Fruit fly (Drosophila melanogaster) whole organism, wandering third instar larva: ENCODE data around the gene Rpn11.

Experiments used
- Abd-B ChIP-seq: fragments of >200 bp; optimal IDR thresholded peaks from 2 replicates; lab custom pipeline; 2017; ENCODE audit warnings: missing biosample characterization, missing genetic modification characterization
- CG32264 ChIP-seq: fragments of 200-800 bp; sonication (Bioruptor generic); optimal IDR thresholded peaks from 2 replicates; lab custom pipeline; 2016; ENCODE audit warnings: missing biosample characterization, missing genetic modification characterization
- CrebA ChIP-seq: fragments of 200-800 bp; sonication (Bioruptor generic); optimal IDR thresholded peaks from 2 replicates; lab custom pipeline; 2016; ENCODE audit warnings: missing biosample characterization, mild to moderate bottlenecking, missing genetic modification characterization, borderline replicate concordance
- Dfd ChIP-seq: fragments of >200 bp; optimal IDR thresholded peaks from 2 replicates; lab custom pipeline; 2017; ENCODE audit warnings: missing biosample characterization, missing genetic modification characterization
- HLH106 ChIP-seq: fragments of 200-800 bp; optimal IDR thresholded peaks from 3 replicates; lab custom pipeline; 2019; ENCODE audit warnings: missing biosample characterization, mild to moderate bottlenecking, missing genetic modification characterization, moderate library complexity
- Hnf4 ChIP-seq: fragments of 200-800 bp; sonication (Bioruptor generic); optimal IDR thresholded peaks from 2 replicates; lab custom pipeline; 2016; ENCODE audit warnings: missing biosample characterization, mild to moderate bottlenecking, missing genetic modification characterization
- Hr78 ChIP-seq: fragments of >200 bp; optimal IDR thresholded peaks from 2 replicates; lab custom pipeline; 2017; ENCODE audit warnings: missing biosample characterization, missing genetic modification characterization
- Hr83 ChIP-seq: fragments of 200-300 bp; sonication (Bioruptor generic); optimal IDR thresholded peaks from 2 replicates; lab custom pipeline; 2016; ENCODE audit warnings: missing biosample characterization, mild to moderate bottlenecking, missing genetic modification characterization, moderate library complexity; ENCODE audit not compliant: poor library complexity, severe bottlenecking
- Mio ChIP-seq: sonication (Bioruptor generic); optimal IDR thresholded peaks from 2 replicates; lab custom pipeline; 2016; ENCODE audit warnings: missing biosample characterization, missing genetic modification characterization
- Myc ChIP-seq: fragments of >200 bp; optimal IDR thresholded peaks from 2 replicates; lab custom pipeline; 2017
- N ChIP-seq: fragments of >200 bp; optimal IDR thresholded peaks from 2 replicates; lab custom pipeline; 2018; ENCODE audit warnings: missing biosample characterization, missing external identifiers, missing genetic modification characterization
- OdsH ChIP-seq: fragments of 200-800 bp; sonication (Bioruptor generic); optimal IDR thresholded peaks from 2 replicates; lab custom pipeline; 2016; ENCODE audit warnings: missing biosample characterization, mild to moderate bottlenecking, missing genetic modification characterization
- Rel ChIP-seq, 2 experiments: fragments of 200-800 bp; sonication (Bioruptor generic) in 1 of 2; optimal IDR thresholded peaks; 2 replicates in 1 of 2; 3 replicates in 1 of 2; lab custom pipeline; 2016 to 2019; ENCODE audit warnings: mild to moderate bottlenecking in 2 of 2, missing biosample characterization in 2 of 2, missing genetic modification characterization in 2 of 2, moderate library complexity in 1 of 2
- br ChIP-seq: fragments of 200-800 bp; sonication (Bioruptor generic); optimal IDR thresholded peaks from 2 replicates; lab custom pipeline; 2016; ENCODE audit warnings: missing biosample characterization, missing genetic modification characterization
- brk ChIP-seq: fragments of 200-800 bp; sonication (Bioruptor generic); optimal IDR thresholded peaks from 2 replicates; lab custom pipeline; 2016; ENCODE audit warnings: missing biosample characterization, mild to moderate bottlenecking, missing genetic modification characterization
- dl ChIP-seq, 2 experiments: fragments of 175-275, 200-275 bp in 1 of 2; fragments of 200-275 bp in 1 of 2; sonication (Bioruptor generic); optimal IDR thresholded peaks; lab custom pipeline; 2018; ENCODE audit warnings: mild to moderate bottlenecking in 2 of 2, missing biosample characterization in 2 of 2, missing genetic modification characterization in 2 of 2, moderate library complexity in 2 of 2; ENCODE audit not compliant: partially characterized antibody in 2 of 2, insufficient read depth in 1 of 2
- dmrt93B ChIP-seq: fragments of 200-800 bp; sonication (Bioruptor generic); optimal IDR thresholded peaks from 2 replicates; lab custom pipeline; 2018; ENCODE audit warnings: missing biosample characterization, mild to moderate bottlenecking, missing genetic modification characterization
- dsf ChIP-seq: sonication (Bioruptor generic); optimal IDR thresholded peaks from 2 replicates; lab custom pipeline; 2016; ENCODE audit warnings: missing biosample characterization, missing genetic modification characterization, borderline replicate concordance
- ey ChIP-seq: fragments of 200-800 bp; sonication (Bioruptor generic); optimal IDR thresholded peaks from 2 replicates; lab custom pipeline; 2016; ENCODE audit warnings: missing biosample characterization, missing genetic modification characterization
- foxo ChIP-seq, 2 experiments: fragments of 200-800 bp; sonication (Bioruptor generic); optimal IDR thresholded peaks; 2 replicates in 1 of 2; 3 replicates in 1 of 2; lab custom pipeline; 2016 to 2017; ENCODE audit warnings: missing biosample characterization in 2 of 2, missing genetic modification characterization in 2 of 2
- fru ChIP-seq: fragments of 200-800 bp; sonication (Bioruptor generic); optimal IDR thresholded peaks from 3 replicates; lab custom pipeline; 2016; ENCODE audit warnings: missing biosample characterization, mild to moderate bottlenecking, missing genetic modification characterization
- h ChIP-seq: fragments of 200-800 bp; sonication (Bioruptor generic); optimal IDR thresholded peaks from 3 replicates; lab custom pipeline; 2016; ENCODE audit warnings: missing biosample characterization, mild to moderate bottlenecking, missing genetic modification characterization
- jim ChIP-seq: fragments of 175-275, 200-325 bp; sonication (Bioruptor generic); optimal IDR thresholded peaks from 2 replicates; lab custom pipeline; 2016; ENCODE audit warnings: missing biosample characterization, mild to moderate bottlenecking, missing genetic modification characterization
- lola ChIP-seq: fragments of >200 bp; optimal IDR thresholded peaks from 2 replicates; lab custom pipeline; 2017; ENCODE audit warnings: missing biosample characterization, missing genetic modification characterization
- pan ChIP-seq: fragments of >200 bp; optimal IDR thresholded peaks from 2 replicates; lab custom pipeline; 2017
- psq ChIP-seq: fragments of 200-800 bp; sonication (Bioruptor generic); optimal IDR thresholded peaks from 3 replicates; lab custom pipeline; 2017; ENCODE audit warnings: missing biosample characterization, mild to moderate bottlenecking, missing genetic modification characterization, moderate library complexity
- sage ChIP-seq: fragments of 200-800 bp; sonication (Bioruptor generic); optimal IDR thresholded peaks from 2 replicates; lab custom pipeline; 2016; ENCODE audit warnings: missing biosample characterization, mild to moderate bottlenecking, missing genetic modification characterization
- sv ChIP-seq: fragments of 200-800 bp; sonication (Bioruptor generic); optimal IDR thresholded peaks from 3 replicates; lab custom pipeline; 2016; ENCODE audit warnings: missing biosample characterization, missing genetic modification characterization
- usp ChIP-seq: fragments of >200 bp; optimal IDR thresholded peaks from 2 replicates; lab custom pipeline; 2017; ENCODE audit warnings: missing biosample characterization, missing genetic modification characterization
- woc ChIP-seq: sonication (Bioruptor generic); optimal IDR thresholded peaks from 2 replicates; lab custom pipeline; 2016; ENCODE audit warnings: missing biosample characterization, mild to moderate bottlenecking, missing genetic modification characterization

Gene Rpn11

DNA sequence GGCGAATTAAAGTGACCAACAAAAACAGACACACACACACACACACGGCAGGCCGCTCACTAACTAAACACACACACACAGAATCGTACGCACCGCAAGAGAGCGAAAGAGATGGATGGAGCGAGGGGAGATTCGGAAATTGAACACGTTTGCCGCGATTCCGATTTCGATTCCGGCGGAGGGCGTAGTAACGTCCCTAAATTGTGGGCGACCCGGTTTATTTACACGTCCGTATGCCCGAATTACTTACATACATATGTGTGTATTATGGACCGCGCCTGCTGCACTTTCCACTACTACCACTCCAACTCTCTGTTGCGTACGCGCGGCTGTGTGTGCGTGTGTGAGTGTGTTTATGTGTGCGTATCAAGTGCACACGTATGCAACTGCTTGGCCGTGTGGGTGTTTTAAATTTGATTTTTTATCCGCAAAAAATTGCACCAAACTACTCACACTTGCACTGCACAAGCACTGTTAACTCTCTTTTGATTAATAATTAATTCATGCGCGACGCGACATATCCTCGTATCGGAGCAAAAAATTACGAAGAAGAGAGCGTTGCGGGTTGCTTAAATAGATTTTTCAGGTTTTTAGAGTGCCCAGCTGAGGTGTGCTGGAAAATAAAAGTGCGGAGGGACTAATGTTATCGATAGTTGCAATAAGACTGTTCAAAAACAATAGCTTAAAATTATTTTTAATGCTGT lies 33.6 kb upstream of the Rpn11 start, which contains the start of gene Pgant5 (continued):
- TF ChIP-seq Hr83 (peak; percentile 67), foxo (GFP tag; optimal IDR thresholded peaks at IDR 0.05; lab: Kevin White, UChicago) (peak in 1 of 2 experiments; percentile 20), Hnf4 (GFP tag; lab: Kevin White, UChicago) (peak; percentile 71), br (GFP tag; lab: Kevin White, UChicago) (peak; percentile 12)

DNA sequence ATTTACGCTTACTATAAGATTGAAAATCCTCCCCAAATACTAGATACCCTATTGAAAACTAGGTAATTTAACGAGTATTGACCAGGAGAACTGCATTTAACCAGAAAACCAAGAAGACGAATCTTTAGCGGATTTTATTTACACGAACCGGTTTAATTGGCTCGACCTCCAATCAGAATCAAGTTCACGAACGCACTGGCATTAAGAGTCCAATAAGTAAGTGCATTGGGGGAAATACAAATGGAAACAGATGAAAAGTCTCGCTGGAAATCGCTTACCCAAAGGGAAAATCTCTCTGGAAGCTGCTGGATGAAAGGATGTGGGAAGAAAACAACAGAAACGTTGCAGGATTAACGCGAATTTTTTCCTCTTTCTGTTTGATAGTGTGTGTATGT lies 33.0 kb upstream of the Rpn11 start:
- TF ChIP-seq dl (GFP tag; optimal IDR thresholded peaks at IDR 0.05; lab: Kevin White, UChicago; ENCODE audit: insufficient read depth in 1 of 2, partially characterized antibody in 2 of 2): no peak
- TF ChIP-seq Rel (GFP tag; optimal IDR thresholded peaks at IDR 0.05; lab: Kevin White, UChicago): no peak
- TF ChIP-seq Rel (tag; optimal IDR thresholded peaks at IDR 0.05; lab: Kevin White, UChicago): peak; percentile 16
- TF ChIP-seq, all 38 proteins: peak for 1

DNA sequence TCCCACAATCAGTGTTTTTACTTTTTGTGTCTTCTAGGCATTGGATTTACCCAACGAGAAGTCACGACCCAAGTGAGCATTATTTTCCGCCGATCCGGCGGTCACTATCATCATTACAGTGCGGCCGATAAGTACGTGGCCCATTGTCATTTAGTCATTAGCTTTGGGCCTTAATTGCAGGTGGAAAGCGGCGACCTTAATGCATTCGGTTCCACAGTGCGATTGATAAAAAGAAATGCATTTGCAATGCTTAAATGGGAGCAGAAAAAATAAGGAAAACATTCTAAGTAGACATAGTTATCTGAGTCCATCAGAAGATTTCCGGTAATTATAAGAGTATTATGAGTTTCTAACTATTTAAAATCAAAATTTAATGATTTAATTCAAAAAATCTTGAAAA lies 32.6 kb upstream of the Rpn11 start:
- TF ChIP-seq Rel (GFP tag; optimal IDR thresholded peaks at IDR 0.05; lab: Kevin White, UChicago) (no peak), Rel (tag; optimal IDR thresholded peaks at IDR 0.05; lab: Kevin White, UChicago) (no peak), dmrt93B (no peak), CG32264 (GFP tag; lab: Kevin White, UChicago) (no peak), Myc (lab: Kevin White, UChicago) (no peak), sv (no peak), woc (GFP tag; lab: Kevin White, UChicago) (no peak), Mio (GFP tag; lab: Kevin White, UChicago) (no peak), fru (GFP tag; lab: Kevin White, UChicago) (peak; percentile 8), OdsH (GFP tag; lab: Kevin White, UChicago) (no peak), usp (GFP tag; lab: Kevin White, UChicago) (no peak), psq (GFP tag; lab: Kevin White, UChicago) (no peak), br (GFP tag; lab: Kevin White, UChicago) (peak; percentile 52), HLH106 (tag; lab: Kevin White, UChicago) (no peak), ey (GFP tag; lab: Kevin White, UChicago) (peak; percentile 47)

DNA sequence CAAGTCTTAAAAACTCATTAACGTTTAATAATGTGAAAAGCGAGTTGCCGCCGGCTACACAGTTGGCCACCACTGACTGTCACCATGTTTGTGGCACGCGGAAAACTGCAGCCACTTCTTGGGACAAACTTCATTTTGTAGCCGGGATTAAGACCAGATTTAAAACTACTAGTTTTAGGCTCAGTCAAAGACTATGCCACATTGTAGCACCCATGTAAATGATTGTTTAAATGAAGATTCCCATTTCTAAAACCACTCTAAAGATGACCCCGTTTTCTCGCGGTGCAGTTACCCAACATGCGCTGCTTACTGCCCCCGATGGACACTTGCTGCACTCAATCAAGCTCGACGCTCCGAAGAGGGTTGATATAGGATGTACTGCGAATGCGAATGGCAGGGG lies 30.8 kb upstream of the Rpn11 start:
- TF ChIP-seq dsf (GFP tag; lab: Kevin White, UChicago): no peak
- TF ChIP-seq h: no peak
- TF ChIP-seq Dfd (GFP tag; lab: Kevin White, UChicago): no peak
- TF ChIP-seq Myc (lab: Kevin White, UChicago): no peak
- TF ChIP-seq brk (GFP tag; lab: Kevin White, UChicago): no peak
- no peak for TF ChIP-seq Rel (GFP tag; optimal IDR thresholded peaks at IDR 0.05; lab: Kevin White, UChicago)
- no peak for TF ChIP-seq Rel (tag; optimal IDR thresholded peaks at IDR 0.05; lab: Kevin White, UChicago)
- TF ChIP-seq, all 38 proteins: peak for 0

DNA sequence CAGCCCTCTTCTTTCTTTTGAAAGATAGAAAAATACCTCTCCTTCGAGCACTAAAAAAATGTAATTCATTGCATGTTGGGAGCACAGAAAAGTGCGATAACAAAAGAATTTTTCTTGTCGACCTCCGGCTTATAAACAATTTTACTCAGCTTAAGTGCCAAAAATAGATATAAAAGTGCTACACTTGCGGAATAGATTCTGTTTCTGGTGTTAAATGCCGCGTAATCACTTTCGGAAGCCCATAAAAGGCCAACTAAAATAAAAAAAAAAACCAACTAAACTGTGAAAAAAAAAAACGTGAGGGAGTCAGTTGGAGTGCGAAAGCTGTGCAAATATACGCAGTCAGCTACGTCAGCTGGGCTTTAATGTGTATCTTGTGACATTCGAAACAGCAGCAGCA lies 30.1 kb upstream of the Rpn11 start:
- TF ChIP-seq br (GFP tag; lab: Kevin White, UChicago): no peak
- no peak for TF ChIP-seq lola
- no peak for TF ChIP-seq N (GFP tag; lab: Kevin White, UChicago)
- no peak for TF ChIP-seq sv
- no peak for TF ChIP-seq Abd-B (GFP tag; lab: Kevin White, UChicago)
- TF ChIP-seq Dfd (GFP tag; lab: Kevin White, UChicago): no peak
- no peak for TF ChIP-seq Rel (GFP tag; optimal IDR thresholded peaks at IDR 0.05; lab: Kevin White, UChicago)
- TF ChIP-seq Rel (tag; optimal IDR thresholded peaks at IDR 0.05; lab: Kevin White, UChicago): no peak
- no peak for TF ChIP-seq pan (lab: Kevin White, UChicago)
- no peak for TF ChIP-seq OdsH (GFP tag; lab: Kevin White, UChicago)
- TF ChIP-seq brk (GFP tag; lab: Kevin White, UChicago): no peak
- no peak for TF ChIP-seq Hnf4 (GFP tag; lab: Kevin White, UChicago)
- TF ChIP-seq woc (GFP tag; lab: Kevin White, UChicago): no peak
- no peak for TF ChIP-seq dl (GFP tag; optimal IDR thresholded peaks at IDR 0.05; lab: Kevin White, UChicago; ENCODE audit: insufficient read depth in 1 of 2, partially characterized antibody in 2 of 2)
- TF ChIP-seq jim: no peak
- no peak for TF ChIP-seq Hr78 (GFP tag; lab: Kevin White, UChicago)
- no peak for TF ChIP-seq Hr83
- no peak for TF ChIP-seq CrebA (GFP tag; lab: Kevin White, UChicago)
- no peak for TF ChIP-seq sage
- no peak for TF ChIP-seq Myc (lab: Kevin White, UChicago)
